Worm (Caenorhabditis elegans) whole organism, L2 larva: ENCODE measurements around the gene C24D10.4.

Experiments used
- ZK546.5 ChIP-seq: sonication (generic microtip); optimal IDR thresholded peaks from 2 replicates; lab custom pipeline; 2017; ENCODE audit warnings: missing biosample characterization, missing genetic modification characterization
- blmp-1 ChIP-seq: sonication (generic microtip); optimal IDR thresholded peaks from 2 replicates; lab custom pipeline; 2017; ENCODE audit warnings: missing genetic modification characterization, mild to moderate bottlenecking, missing compliant biosample characterization, antibody characterized with exemption, moderate library complexity; ENCODE audit not compliant: insufficient read depth
- ceh-82 ChIP-seq: fragments of 150-350 bp; optimal IDR thresholded peaks from 2 replicates; lab custom pipeline; 2014; ENCODE audit warnings: missing biosample characterization, missing genetic modification characterization
- elt-1 ChIP-seq: fragments of 150-350 bp; optimal IDR thresholded peaks from 2 replicates; lab custom pipeline; 2014; ENCODE audit warnings: missing biosample characterization, missing genetic modification characterization
- elt-3 ChIP-seq: sonication (generic microtip); optimal IDR thresholded peaks from 2 replicates; lab custom pipeline; 2017; ENCODE audit warnings: missing biosample characterization, missing genetic modification characterization
- lsy-2 ChIP-seq, 2 experiments: fragments of 150-350 bp in 1 of 2; sonication (generic microtip) in 1 of 2; optimal IDR thresholded peaks; 2 replicates each; lab custom pipeline; 2014 to 2017; ENCODE audit warnings: missing biosample characterization in 2 of 2, missing genetic modification characterization in 2 of 2
- nhr-11 ChIP-seq: fragments of 150-350 bp; optimal IDR thresholded peaks from 2 replicates; lab custom pipeline; 2014; ENCODE audit warnings: missing biosample characterization, missing genetic modification characterization
- unc-62 ChIP-seq: fragments of 150-350 bp; optimal IDR thresholded peaks from 2 replicates; lab custom pipeline; 2014; ENCODE audit warnings: missing biosample characterization, missing genetic modification reagents, missing genetic modification characterization
- ztf-1 ChIP-seq: fragments of 200-800 bp; sonication (Bioruptor generic); conservative IDR thresholded peaks from 2 replicates; pipeline ENCODE4 v1.3.6; 2022; ENCODE audit warnings: missing genetic modification characterization, missing compliant biosample characterization
- ztf-4 ChIP-seq: fragments of 150-350 bp; optimal IDR thresholded peaks from 2 replicates; lab custom pipeline; 2014; ENCODE audit warnings: missing biosample characterization, missing genetic modification characterization

- TF ChIP-seq ztf-1 (no peak), elt-1 (tag; lab: Kevin White, UChicago) (no peak), blmp-1 (no peak), ztf-4 (no peak), ZK546.5 (no peak), lsy-2 (tag; optimal IDR thresholded peaks at IDR 0.05; lab: Kevin White, UChicago) (no peak), unc-62 (GFP tag; lab: Kevin White, UChicago) (no peak), elt-3 (tag; lab: Kevin White, UChicago) (no peak), ceh-82 (tag; lab: Kevin White, UChicago) (no peak), nhr-11 (tag; lab: Kevin White, UChicago) (no peak)
Measured at ce11 chrIV:5121995-5122394, 38.3 kb upstream of the C24D10.4 start, which contains the start of gene tkr-3.
